Worm (Caenorhabditis elegans) whole organism, young adult: ENCODE data around the gene srz-60.

Experiments used
- Y79H2A.3 ChIP-seq: fragments of 200-800 bp; sonication (Bioruptor generic); conservative IDR thresholded peaks from 2 replicates; pipeline ENCODE4 v1.3.6; 2022; ENCODE audit warnings: missing genetic modification reagents, missing genetic modification characterization, missing compliant biosample characterization
- hmg-1.2 ChIP-seq: fragments of 200-800 bp; sonication (Bioruptor generic); IDR thresholded peaks from 2 replicates; pipeline ENCODE4 v1.3.6; 2022; ENCODE audit warnings: missing genetic modification reagents, missing genetic modification characterization, missing compliant biosample characterization
- lin-54 ChIP-seq: fragments of 200-800 bp; sonication (Bioruptor generic); optimal IDR thresholded peaks from 2 replicates; lab custom pipeline; 2018; ENCODE audit warnings: mild to moderate bottlenecking, missing genetic modification characterization, missing compliant biosample characterization
- lir-1 ChIP-seq: fragments of 200-800 bp; sonication (Bioruptor generic); conservative IDR thresholded peaks from 2 replicates; pipeline ENCODE4 v1.3.6; 2022; ENCODE audit warnings: missing genetic modification reagents, missing genetic modification characterization, missing compliant biosample characterization
- madf-6 ChIP-seq: fragments of 200-800 bp; sonication (Bioruptor generic); IDR thresholded peaks from 2 replicates; pipeline ENCODE4 v1.3.6; 2022; ENCODE audit warnings: missing genetic modification reagents, missing genetic modification characterization, missing compliant biosample characterization
- mxl-1 ChIP-seq: sonication (generic microtip); optimal IDR thresholded peaks from 2 replicates; lab custom pipeline; 2016; ENCODE audit warnings: missing genetic modification characterization, missing compliant biosample characterization
- nhr-90 ChIP-seq: sonication (generic microtip); optimal IDR thresholded peaks from 2 replicates; lab custom pipeline; 2016; ENCODE audit warnings: missing genotype, mild to moderate bottlenecking, missing genetic modification characterization, missing compliant biosample characterization
- snpc-4 ChIP-seq, 5 experiments: fragments of 150-350 bp in 1 of 5; sonication (generic microtip) in 4 of 5; optimal IDR thresholded peaks; 2 replicates each; lab custom pipeline; 2014 to 2018; ENCODE audit warnings: missing genetic modification characterization in 5 of 5, missing biosample characterization in 3 of 5, antibody characterized with exemption in 2 of 5, mild to moderate bottlenecking in 2 of 5, missing compliant biosample characterization in 2 of 5, missing genotype in 2 of 5, moderate library complexity in 2 of 5, missing genetic modification reagents in 1 of 5
- unc-130 ChIP-seq: sonication (generic microtip); optimal IDR thresholded peaks from 2 replicates; lab custom pipeline; 2016; ENCODE audit warnings: missing genetic modification reagents, missing genetic modification characterization, missing compliant biosample characterization
- zim-3 ChIP-seq: sonication (generic microtip); optimal IDR thresholded peaks from 2 replicates; lab custom pipeline; 2017; ENCODE audit warnings: mild to moderate bottlenecking, missing genetic modification characterization, moderate library complexity, missing compliant biosample characterization

DNA sequence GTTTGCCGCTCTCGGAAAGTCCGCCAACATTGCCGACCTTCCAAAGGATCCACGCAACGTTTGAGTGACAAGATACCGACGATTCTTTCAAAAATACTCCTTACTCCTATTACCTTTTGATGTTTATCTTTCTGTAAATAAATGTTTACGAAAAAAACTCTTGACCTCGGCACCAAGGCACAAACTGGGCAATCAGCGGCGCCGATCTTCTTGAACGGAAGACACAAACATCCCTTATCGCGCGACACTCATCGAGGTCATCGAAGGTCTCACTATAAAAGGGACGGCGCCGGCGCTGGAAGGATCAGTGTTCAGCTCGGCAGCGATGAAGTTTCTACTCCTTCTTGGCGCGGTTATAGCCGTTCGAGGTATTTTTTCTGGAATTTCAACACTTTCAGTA is 10.7 kb downstream of the srz-60 start, which contains the start of gene grd-3:
- TF ChIP-seq madf-6 (GFP tag; lab: Robert Waterston, UW), result no peak
- no peak for TF ChIP-seq mxl-1 (tag; lab: Kevin White, UChicago)
- no peak for TF ChIP-seq nhr-90 (tag; lab: Kevin White, UChicago)
- TF ChIP-seq lir-1 (GFP tag; lab: Robert Waterston, UW), result no peak
- no peak for TF ChIP-seq Y79H2A.3 (GFP tag; lab: Robert Waterston, UW)
- no peak for TF ChIP-seq zim-3
- TF ChIP-seq unc-130 (GFP tag; lab: Kevin White, UChicago), result no peak
- TF ChIP-seq lin-54 (GFP tag; lab: Kevin White, UChicago), result no peak
- no peak for TF ChIP-seq snpc-4 (GFP tag; optimal IDR thresholded peaks at IDR 0.05; lab: Kevin White, UChicago)
- TF ChIP-seq snpc-4 (tag; optimal IDR thresholded peaks at IDR 0.05; lab: Kevin White, UChicago), result no peak
- no peak for TF ChIP-seq hmg-1.2 (GFP tag; lab: Robert Waterston, UW)
